Fruit fly (Drosophila melanogaster): ENCODE data around the gene CG5274.

- TF ChIP-seq CG13775 (GFP tag; optimal IDR thresholded peaks at IDR 0.05) (no peak), sima (GFP tag; optimal IDR thresholded peaks at IDR 0.05) (no peak), CG12299 (tag; optimal IDR thresholded peaks at IDR 0.05) (no peak), ato (GFP tag; IDR thresholded peaks at IDR 0.05; ENCODE audit: partially characterized antibody) (no peak), CG17802 (tag; optimal IDR thresholded peaks at IDR 0.05) (no peak), CG18619 (GFP tag; optimal IDR thresholded peaks at IDR 0.05) (no peak), CG12219 (GFP tag; optimal IDR thresholded peaks at IDR 0.05) (no peak), Doc3 (GFP tag; IDR thresholded peaks at IDR 0.05; ENCODE audit: partially characterized antibody) (no peak), HLH4C (GFP tag; IDR thresholded peaks at IDR 0.05; ENCODE audit: partially characterized antibody) (no peak), hth (optimal IDR thresholded peaks at IDR 0.05) (no peak), sens (GFP tag) (no peak)
Observed at dm6 chr3L:20425888-20426287, 1.6 kb downstream of the CG5274 start, which contains the start of gene CG5282.

Data from whole organism, embryonic.